Fruit fly (Drosophila melanogaster) ovary, adult (tissue): ENCODE results near the gene CG42514.

Experiments used
- CG17801 ChIP-seq: fragments of 200-800 bp; optimal IDR thresholded peaks from 2 replicates; lab custom pipeline; 2019; ENCODE audit warnings: missing biosample characterization, mild to moderate bottlenecking, missing genetic modification characterization, moderate library complexity; ENCODE audit not compliant: partially characterized antibody

Gene CG42514

DNA sequence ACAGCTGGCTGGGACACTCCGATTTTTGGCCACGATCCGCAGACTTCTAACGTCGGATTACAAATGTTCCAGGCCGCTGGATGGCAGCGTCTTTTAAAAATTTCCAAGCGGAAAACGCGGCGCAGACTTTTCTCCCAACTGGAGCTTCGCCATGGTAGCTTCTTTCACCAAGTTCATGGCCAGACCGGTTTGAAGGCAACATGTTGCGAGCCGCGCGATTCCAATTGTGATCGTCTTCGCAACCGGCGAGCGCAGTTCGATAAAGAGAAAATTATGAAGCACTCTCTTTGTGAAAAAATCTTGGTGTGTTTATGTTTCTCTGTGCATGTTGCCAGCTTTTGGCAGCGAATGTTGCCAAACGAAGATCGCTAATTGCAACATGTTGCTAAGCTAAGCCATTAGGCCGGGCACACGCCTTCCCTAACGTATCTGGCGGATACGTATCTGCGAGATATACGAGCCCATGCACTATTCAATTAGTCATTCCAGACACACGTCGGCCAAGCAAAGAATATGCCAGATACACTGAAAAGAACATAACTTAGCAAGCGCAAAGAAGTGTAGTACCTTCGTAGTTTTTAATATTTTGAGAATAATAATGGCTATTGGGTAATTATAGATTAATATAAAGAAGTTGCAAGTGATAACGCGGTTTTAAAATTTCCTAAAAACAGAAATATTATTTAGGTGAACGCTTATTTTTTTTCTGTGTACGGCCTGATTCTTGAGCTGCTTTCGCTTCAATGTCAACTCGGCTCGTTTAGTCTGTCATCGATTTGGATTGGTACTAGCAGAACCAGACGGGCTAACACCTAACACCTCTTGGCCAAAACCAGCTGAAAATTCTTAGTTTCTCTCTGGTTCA lies 43.9 kb downstream of the CG42514 start, which contains the start of gene dsx-c73A:
Gene dsx-c73A (minus strand): TSS at position 72 of the 865 bp plus-strand sequence.
- no peak for TF ChIP-seq CG17801 (GFP tag; lab: Kevin White, UChicago)

dm6 chr3L:16442628-16443027 lies 53.4 kb downstream of the CG42514 start:
- no peak for TF ChIP-seq CG17801 (GFP tag; lab: Kevin White, UChicago)
